Worm (Caenorhabditis elegans) whole organism, L3 larva: ENCODE results near the gene nuaf-1.

Experiments used
- R02D3.7 ChIP-seq: fragments of 150-350 bp; optimal IDR thresholded peaks from 2 replicates; lab custom pipeline; 2014; ENCODE audit warnings: missing biosample characterization, missing genetic modification characterization
- aly-2 ChIP-seq: fragments of 150-350 bp; optimal IDR thresholded peaks from 2 replicates; lab custom pipeline; 2014; ENCODE audit warnings: missing biosample characterization, missing genetic modification characterization
- ama-1 ChIP-seq: fragments of 150-350 bp; optimal IDR thresholded peaks from 2 replicates; lab custom pipeline; 2018
- ceh-16 ChIP-seq: sonication (generic microtip); optimal IDR thresholded peaks from 2 replicates; lab custom pipeline; 2017; ENCODE audit warnings: missing biosample characterization, missing genetic modification characterization
- ceh-28 ChIP-seq: fragments of 150-350 bp; optimal IDR thresholded peaks from 2 replicates; lab custom pipeline; 2014; ENCODE audit warnings: missing biosample characterization, missing genetic modification reagents, missing genetic modification characterization
- ceh-82 ChIP-seq: fragments of 150-350 bp; optimal IDR thresholded peaks from 2 replicates; lab custom pipeline; 2014; ENCODE audit warnings: missing biosample characterization, missing genetic modification characterization
- daf-12 ChIP-seq: fragments of 150-350 bp; optimal IDR thresholded peaks from 2 replicates; lab custom pipeline; 2014; ENCODE audit warnings: missing biosample characterization, missing genetic modification reagents, missing genetic modification characterization
- egl-5 ChIP-seq: fragments of 150-350 bp; optimal IDR thresholded peaks from 2 replicates; lab custom pipeline; 2017; ENCODE audit warnings: missing biosample characterization, missing genetic modification reagents, missing genetic modification characterization, inconsistent platforms
- elt-1 ChIP-seq: fragments of 150-350 bp; optimal IDR thresholded peaks from 2 replicates; lab custom pipeline; 2014; ENCODE audit warnings: missing biosample characterization, missing genetic modification characterization
- elt-2 ChIP-seq: sonication (generic microtip); optimal IDR thresholded peaks from 2 replicates; lab custom pipeline; 2016; ENCODE audit warnings: missing genetic modification reagents, mild to moderate bottlenecking, missing genetic modification characterization, missing compliant biosample characterization
- elt-3 ChIP-seq, 3 experiments: fragments of 150-350 bp in 1 of 3; sonication (generic microtip) in 2 of 3; optimal IDR thresholded peaks; 2 replicates in 2 of 3; 4 replicates in 1 of 3; lab custom pipeline; 2014 to 2017; ENCODE audit warnings: missing biosample characterization in 3 of 3, missing genetic modification characterization in 3 of 3
- eor-1 ChIP-seq, 2 experiments: fragments of 150-350 bp; optimal IDR thresholded peaks; 2 replicates each; lab custom pipeline; 2014 to 2018; ENCODE audit warnings: missing biosample characterization in 2 of 2, missing genetic modification characterization in 2 of 2
- fkh-2 ChIP-seq: fragments of 150-350 bp; optimal IDR thresholded peaks from 2 replicates; lab custom pipeline; 2014; ENCODE audit warnings: missing biosample characterization, missing genetic modification reagents, missing genetic modification characterization
- jun-1 ChIP-seq: fragments of 150-350 bp; optimal IDR thresholded peaks from 2 replicates; lab custom pipeline; 2014; ENCODE audit warnings: missing biosample characterization, missing genetic modification reagents, missing genetic modification characterization
- lin-15B ChIP-seq: fragments of 150-350 bp; optimal IDR thresholded peaks from 2 replicates; lab custom pipeline; 2014; ENCODE audit warnings: missing biosample characterization, missing genetic modification characterization
- lsy-12 ChIP-seq: sonication (generic microtip); optimal IDR thresholded peaks from 2 replicates; lab custom pipeline; 2016; ENCODE audit warnings: mild to moderate bottlenecking, missing genetic modification characterization, missing compliant biosample characterization
- mdl-1 ChIP-seq: fragments of 150-350 bp; optimal IDR thresholded peaks from 2 replicates; lab custom pipeline; 2014; ENCODE audit warnings: missing biosample characterization, missing genetic modification characterization
- mml-1 ChIP-seq: fragments of 150-350 bp; sonication (generic microtip); optimal IDR thresholded peaks from 3 replicates; lab custom pipeline; 2014; ENCODE audit warnings: missing biosample characterization, missing genetic modification characterization
- nfya-1 ChIP-seq: sonication (generic microtip); optimal IDR thresholded peaks from 2 replicates; lab custom pipeline; 2017; ENCODE audit warnings: missing genetic modification characterization, mild to moderate bottlenecking, missing compliant biosample characterization, antibody characterized with exemption, moderate library complexity; ENCODE audit not compliant: insufficient read depth
- nhr-11 ChIP-seq: fragments of 150-350 bp; optimal IDR thresholded peaks from 2 replicates; lab custom pipeline; 2014; ENCODE audit warnings: missing biosample characterization, missing genetic modification characterization
- nhr-12 ChIP-seq: fragments of 150-350 bp; optimal IDR thresholded peaks from 2 replicates; lab custom pipeline; 2014; ENCODE audit warnings: missing biosample characterization, missing genetic modification characterization
- nhr-23 ChIP-seq: fragments of 150-350 bp; optimal IDR thresholded peaks from 2 replicates; lab custom pipeline; 2014; ENCODE audit warnings: missing biosample characterization, missing genetic modification reagents, missing genetic modification characterization
- nhr-237 ChIP-seq: fragments of 150-350 bp; optimal IDR thresholded peaks from 2 replicates; lab custom pipeline; 2014; ENCODE audit warnings: missing biosample characterization, missing genetic modification characterization
- nhr-25 ChIP-seq: sonication (generic microtip); optimal IDR thresholded peaks from 2 replicates; lab custom pipeline; 2017; ENCODE audit warnings: missing biosample characterization, missing genetic modification characterization
- nhr-28 ChIP-seq: fragments of 150-350 bp; optimal IDR thresholded peaks from 2 replicates; lab custom pipeline; 2014; ENCODE audit warnings: missing biosample characterization, missing genetic modification characterization
- nhr-43 ChIP-seq: sonication (generic microtip); optimal IDR thresholded peaks from 2 replicates; lab custom pipeline; 2016; ENCODE audit warnings: mild to moderate bottlenecking, missing genetic modification characterization, missing compliant biosample characterization; ENCODE audit not compliant: poor library complexity, severe bottlenecking
- nhr-76 ChIP-seq: fragments of 150-350 bp; sonication (generic microtip); optimal IDR thresholded peaks from 5 replicates; lab custom pipeline; 2014; ENCODE audit warnings: missing biosample characterization, missing genetic modification characterization
- nhr-77 ChIP-seq: fragments of 150-350 bp; optimal IDR thresholded peaks from 2 replicates; lab custom pipeline; 2014; ENCODE audit warnings: missing biosample characterization, missing genetic modification characterization
- pha-4 ChIP-seq: fragments of 150-350 bp; optimal IDR thresholded peaks from 2 replicates; lab custom pipeline; 2014; ENCODE audit warnings: missing biosample characterization, missing genetic modification reagents, missing genetic modification characterization
- pqm-1 ChIP-seq: fragments of 150-350 bp; optimal IDR thresholded peaks from 2 replicates; lab custom pipeline; 2017; ENCODE audit warnings: missing biosample characterization, missing genetic modification characterization, inconsistent platforms
- skn-1 ChIP-seq: fragments of 150-350 bp; optimal IDR thresholded peaks from 2 replicates; lab custom pipeline; 2014; ENCODE audit warnings: missing biosample characterization, missing genetic modification characterization
- snpc-4 ChIP-seq: fragments of 150-350 bp; optimal IDR thresholded peaks from 2 replicates; lab custom pipeline; 2014; ENCODE audit warnings: missing biosample characterization, missing genetic modification characterization
- tbx-2 ChIP-seq: sonication (generic microtip); optimal IDR thresholded peaks from 2 replicates; lab custom pipeline; 2016; ENCODE audit warnings: mild to moderate bottlenecking, missing genetic modification characterization, missing compliant biosample characterization
- zag-1 ChIP-seq: fragments of 150-350 bp; optimal IDR thresholded peaks from 2 replicates; lab custom pipeline; 2014; ENCODE audit warnings: missing biosample characterization, missing genetic modification characterization
- ztf-11 ChIP-seq: fragments of 150-350 bp; optimal IDR thresholded peaks from 2 replicates; lab custom pipeline; 2014; ENCODE audit warnings: missing biosample characterization, missing genetic modification characterization

nuaf-1 gene

ce11 chrV:13578637-13579036, 10.2 kb upstream of the nuaf-1 start, which contains the start of gene C50B8.6:
Gene C50B8.6, plus strand, starts transcription at chrV:13578972.
- TF ChIP-seq pha-4 (tag; lab: Kevin White, UChicago) (peak; percentile 52), nhr-237 (no peak), elt-2 (peak; percentile 67)

- TF ChIP-seq nhr-43 (tag; lab: Kevin White, UChicago) (no peak), aly-2 (no peak), eor-1 (tag; optimal IDR thresholded peaks at IDR 0.05; lab: Kevin White, UChicago) (no peak), R02D3.7 (tag; lab: Kevin White, UChicago) (no peak), ama-1 (lab: Kevin White, UChicago) (no peak), egl-5 (no peak), lsy-12 (tag; lab: Kevin White, UChicago) (no peak), skn-1 (no peak), fkh-2 (no peak), nhr-25 (no peak), nfya-1 (tag; lab: Kevin White, UChicago) (no peak), mml-1 (tag; lab: Kevin White, UChicago) (no peak), nhr-23 (tag; lab: Kevin White, UChicago) (no peak)
- TF ChIP-seq, all 47 proteins: peak for 0
These were observed 9.0 kb upstream of the nuaf-1 start for ce11 chrV:13577463-13577862.

DNA sequence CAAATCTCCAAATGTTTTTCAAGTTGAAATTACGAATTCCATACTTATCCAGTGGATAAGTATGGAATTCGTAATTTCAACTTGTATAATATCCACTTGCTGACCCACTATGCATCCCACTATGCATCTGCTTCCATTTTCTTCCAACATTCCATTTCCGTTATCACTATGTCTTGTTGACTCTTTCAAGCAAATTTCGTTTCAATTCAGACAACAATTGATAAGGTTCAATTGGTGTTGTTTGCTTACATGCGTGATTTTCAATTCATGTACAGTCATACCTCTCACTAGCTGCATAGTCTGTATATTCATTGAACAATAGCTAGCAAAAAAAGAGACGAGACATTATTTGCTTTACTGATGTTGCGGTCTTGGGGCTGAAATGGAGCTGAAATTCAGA, 8.4 kb upstream of the nuaf-1 start:
- TF ChIP-seq aly-2 = no peak
- TF ChIP-seq pqm-1 (tag; lab: Kevin White, UChicago) = peak; percentile 80
- peak; percentile 86 for TF ChIP-seq pha-4 (tag; lab: Kevin White, UChicago)
- peak; percentile 71 for TF ChIP-seq elt-2

DNA sequence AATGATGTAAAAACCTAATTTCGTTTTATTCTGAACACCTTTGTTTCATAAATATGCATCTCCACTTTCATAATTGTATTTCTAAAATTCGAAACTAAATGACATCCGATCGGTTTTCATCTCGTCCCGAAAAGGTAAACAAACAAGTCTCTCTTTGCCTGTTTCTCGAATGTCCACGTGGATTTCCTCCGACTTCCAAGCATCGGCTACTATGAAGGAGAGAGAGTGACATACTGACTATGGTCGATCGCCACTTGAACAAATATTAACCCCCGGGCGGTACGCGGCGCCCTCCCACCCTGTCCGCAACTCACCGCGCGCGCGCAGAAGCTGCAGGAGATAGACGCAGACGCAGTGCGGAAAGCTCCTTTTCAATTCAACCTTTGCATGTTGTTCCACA, 7.4 kb upstream of the nuaf-1 start:
- TF ChIP-seq elt-3 (tag; optimal IDR thresholded peaks at IDR 0.05; lab: Kevin White, UChicago) (no peak), pha-4 (tag; lab: Kevin White, UChicago) (peak; percentile 75)

DNA sequence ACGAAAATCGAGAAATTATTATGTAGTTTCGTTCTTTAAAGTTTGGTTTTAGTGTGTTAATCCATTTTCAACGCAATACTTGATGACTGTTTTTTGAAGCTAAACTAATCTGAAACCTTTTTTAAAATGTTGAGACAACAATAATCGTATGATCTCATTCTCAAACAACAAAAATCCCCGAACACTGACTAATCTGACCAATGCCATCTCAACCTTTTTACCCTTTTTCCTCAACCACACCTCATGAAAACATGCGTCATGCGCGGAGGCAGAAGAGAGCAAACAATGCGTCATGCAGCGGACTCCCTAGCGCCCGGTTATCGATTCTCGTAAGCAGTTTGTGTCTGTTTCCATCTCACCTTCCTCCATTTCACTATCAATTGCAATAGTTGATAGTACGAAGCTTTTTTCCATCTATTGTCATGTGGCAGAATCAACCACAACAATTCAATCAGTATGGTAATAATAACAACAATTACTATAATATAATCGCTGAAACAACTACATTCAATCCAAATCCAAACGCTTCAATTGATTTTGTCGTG, 3.4 kb upstream of the nuaf-1 start, which contains the start of gene C50B8.4:
C50B8.4 (plus strand) TSS at position 299 of the 545 bp plus-strand sequence.
- TF ChIP-seq elt-2 = peak; percentile 67
- TF ChIP-seq mdl-1 (tag; lab: Kevin White, UChicago) = no peak
- TF ChIP-seq ceh-16 = no peak
- TF ChIP-seq pha-4 (tag; lab: Kevin White, UChicago) = peak; percentile 24
- TF ChIP-seq pqm-1 (tag; lab: Kevin White, UChicago) = peak; percentile 64
- peak; percentile 24 for TF ChIP-seq snpc-4

DNA sequence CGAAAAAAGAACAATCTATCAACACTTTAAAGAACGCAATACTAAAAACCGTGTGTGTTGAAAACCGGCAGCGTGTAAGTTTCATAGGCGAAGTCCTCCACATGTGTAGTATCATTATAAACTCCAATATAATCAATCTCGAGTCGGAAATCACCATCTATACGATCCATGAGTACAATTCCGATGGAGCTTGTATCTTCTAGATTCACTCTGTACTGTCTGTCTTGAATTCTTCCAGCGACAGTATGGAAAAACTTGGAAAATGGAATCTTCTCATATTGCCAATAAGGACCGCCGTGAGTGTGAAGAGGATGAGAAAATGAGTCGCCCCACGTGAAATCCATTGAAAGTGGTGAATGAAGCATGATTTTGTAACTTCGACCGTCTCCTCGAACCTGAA, 1.5 kb downstream of the nuaf-1 start:
- no peak for TF ChIP-seq nhr-77 (tag; lab: Kevin White, UChicago)
- TF ChIP-seq nhr-28 (tag; lab: Kevin White, UChicago) = no peak
- peak; percentile 55 for TF ChIP-seq nhr-43 (tag; lab: Kevin White, UChicago)
- peak; percentile 16 for TF ChIP-seq elt-2
- TF ChIP-seq ama-1 (lab: Kevin White, UChicago) = peak; percentile 76
- no peak for TF ChIP-seq ceh-28 (tag; lab: Kevin White, UChicago)
- TF ChIP-seq eor-1 (tag; optimal IDR thresholded peaks at IDR 0.05; lab: Kevin White, UChicago) = no peak
- TF ChIP-seq lsy-12 (tag; lab: Kevin White, UChicago) = peak; percentile 33
- TF ChIP-seq nhr-76 = no peak

DNA sequence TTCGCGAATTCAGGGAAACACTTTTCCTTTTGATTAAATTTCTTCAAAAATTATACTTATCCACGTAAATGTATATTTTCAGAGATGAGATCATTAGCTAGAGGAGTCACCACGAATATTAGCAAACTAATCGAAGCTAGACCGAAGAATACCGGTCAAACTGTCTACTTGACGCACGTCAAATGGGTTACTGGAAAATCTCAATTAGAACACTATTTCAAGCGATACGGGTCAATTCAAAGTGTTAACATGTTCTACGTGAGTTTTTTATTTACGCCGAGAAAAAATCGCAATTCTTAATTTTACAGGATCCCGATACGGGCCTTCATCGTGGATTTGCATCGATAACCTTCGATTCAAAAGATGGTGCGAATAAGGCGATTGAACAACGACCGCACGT, 2.6 kb downstream of the nuaf-1 start, which contains the start of gene slrp-1:
slrp-1 (plus strand) TSS at position 83 of the 400 bp plus-strand sequence.
- TF ChIP-seq ama-1 (lab: Kevin White, UChicago) (peak; percentile 19), nhr-77 (tag; lab: Kevin White, UChicago) (no peak)

DNA sequence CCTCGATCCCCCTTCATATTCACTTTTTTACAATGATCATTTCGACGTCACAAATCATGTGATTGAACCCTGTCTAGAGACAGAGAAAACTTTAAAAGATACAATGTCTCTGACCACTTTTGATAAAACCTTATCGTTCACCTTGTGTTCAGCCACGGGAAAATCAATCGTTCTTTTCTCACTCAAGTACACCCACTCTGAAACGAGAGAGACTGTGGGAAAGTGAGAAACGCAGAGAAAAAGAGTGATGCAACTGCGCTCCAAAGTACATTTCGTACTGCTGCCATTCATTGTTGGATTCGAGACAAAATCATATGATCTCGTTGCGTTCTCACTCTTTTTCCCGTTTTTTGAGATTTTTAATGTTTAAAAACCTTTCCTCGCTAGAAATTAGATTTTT, 3.2 kb downstream of the nuaf-1 start:
- TF ChIP-seq mml-1 (tag; lab: Kevin White, UChicago) = no peak
- peak in 1 of 3 experiments; percentile 70 for TF ChIP-seq elt-3 (tag; optimal IDR thresholded peaks at IDR 0.05; lab: Kevin White, UChicago)
- no peak for TF ChIP-seq ceh-16
- TF ChIP-seq ztf-11 (tag; lab: Kevin White, UChicago) = no peak
- TF ChIP-seq R02D3.7 (tag; lab: Kevin White, UChicago) = peak; percentile 56
- TF ChIP-seq lin-15B (tag; lab: Kevin White, UChicago) = peak; percentile 94
- TF ChIP-seq ceh-82 (tag; lab: Kevin White, UChicago) = no peak
- peak; percentile 79 for TF ChIP-seq lsy-12 (tag; lab: Kevin White, UChicago)
- no peak for TF ChIP-seq daf-12 (tag; lab: Kevin White, UChicago)
- peak; percentile 92 for TF ChIP-seq pqm-1 (tag; lab: Kevin White, UChicago)
- no peak for TF ChIP-seq nhr-28 (tag; lab: Kevin White, UChicago)
- TF ChIP-seq tbx-2 (tag; lab: Kevin White, UChicago) = peak; percentile 41
- TF ChIP-seq snpc-4 = peak; percentile 88
- no peak for TF ChIP-seq elt-1
- no peak for TF ChIP-seq nhr-12 (tag; lab: Kevin White, UChicago)
- peak; percentile 75 for TF ChIP-seq ceh-28 (tag; lab: Kevin White, UChicago)
- no peak for TF ChIP-seq nhr-77 (tag; lab: Kevin White, UChicago)
- TF ChIP-seq jun-1 (tag; lab: Kevin White, UChicago) = peak; percentile 68
- peak; percentile 92 for TF ChIP-seq nhr-43 (tag; lab: Kevin White, UChicago)
- TF ChIP-seq ama-1 (lab: Kevin White, UChicago) = peak; percentile 70
- peak; percentile 95 for TF ChIP-seq nhr-25
- no peak for TF ChIP-seq eor-1 (tag; optimal IDR thresholded peaks at IDR 0.05; lab: Kevin White, UChicago)
- TF ChIP-seq nhr-11 (tag; lab: Kevin White, UChicago) = peak; percentile 30
- TF ChIP-seq zag-1 (tag; lab: Kevin White, UChicago) = no peak
